Worm (Caenorhabditis elegans): Measurements from ENCODE around the gene clec-178.

- TF ChIP-seq unc-39 (tag; optimal IDR thresholded peaks at IDR 0.05) (no peak), egl-27 (tag; optimal IDR thresholded peaks at IDR 0.05) (no peak), nhr-12 (tag; optimal IDR thresholded peaks at IDR 0.05) (no peak), snpc-4 (tag; optimal IDR thresholded peaks at IDR 0.05) (no peak), elt-3 (tag; optimal IDR thresholded peaks at IDR 0.05) (no peak), lsy-2 (tag; optimal IDR thresholded peaks at IDR 0.05) (no peak), elt-1 (tag; optimal IDR thresholded peaks at IDR 0.05) (no peak), ztf-4 (tag; optimal IDR thresholded peaks at IDR 0.05) (no peak), ztf-1 (GFP tag; conservative IDR thresholded peaks at IDR 0.05) (no peak), skn-1 (tag; optimal IDR thresholded peaks at IDR 0.05) (no peak), fos-1 (tag; optimal IDR thresholded peaks at IDR 0.05) (no peak)
Observed at ce11 chrIV:5671325-5671724, 17.6 kb downstream of the clec-178 start.
